Worm (Caenorhabditis elegans) whole organism, mixed stage, embryonic: ENCODE results near the gene btf-1.

Experiments
- blmp-1 ChIP-seq: fragments of 150-350 bp; optimal IDR thresholded peaks from 2 replicates; lab custom pipeline; 2014; ENCODE audit warnings: missing biosample characterization, missing genetic modification characterization
- ces-1 ChIP-seq: fragments of 150-350 bp; optimal IDR thresholded peaks from 2 replicates; lab custom pipeline; 2014; ENCODE audit warnings: missing biosample characterization, missing genetic modification reagents, missing genetic modification characterization
- elt-1 ChIP-seq: sonication (generic microtip); optimal IDR thresholded peaks from 2 replicates; lab custom pipeline; 2017; ENCODE audit warnings: missing genetic modification characterization, mild to moderate bottlenecking, missing compliant biosample characterization, antibody characterized with exemption, moderate library complexity, borderline replicate concordance; ENCODE audit not compliant: insufficient read depth
- hlh-1 ChIP-seq: fragments of 150-350 bp; optimal IDR thresholded peaks from 2 replicates; lab custom pipeline; 2014; ENCODE audit warnings: missing biosample characterization, missing genetic modification reagents, missing genetic modification characterization
- lin-13 ChIP-seq: fragments of 150-350 bp; optimal IDR thresholded peaks from 2 replicates; lab custom pipeline; 2014; ENCODE audit warnings: missing biosample characterization, missing genetic modification characterization
- lin-32 ChIP-seq: fragments of 200-800 bp; sonication (Bioruptor generic); optimal IDR thresholded peaks from 2 replicates; lab custom pipeline; 2018; ENCODE audit warnings: mild to moderate bottlenecking, missing genetic modification characterization, missing compliant biosample characterization
- mep-1 ChIP-seq: fragments of 150-350 bp; optimal IDR thresholded peaks from 2 replicates; lab custom pipeline; 2017; ENCODE audit warnings: missing biosample characterization, missing genetic modification reagents, missing genetic modification characterization, inconsistent platforms
- nhr-12 ChIP-seq: fragments of 150-350 bp; optimal IDR thresholded peaks from 2 replicates; lab custom pipeline; 2014; ENCODE audit warnings: missing biosample characterization, missing genetic modification characterization
- nhr-237 ChIP-seq: fragments of 150-350 bp; optimal IDR thresholded peaks from 2 replicates; lab custom pipeline; 2014; ENCODE audit warnings: missing biosample characterization, missing genetic modification characterization

DNA sequence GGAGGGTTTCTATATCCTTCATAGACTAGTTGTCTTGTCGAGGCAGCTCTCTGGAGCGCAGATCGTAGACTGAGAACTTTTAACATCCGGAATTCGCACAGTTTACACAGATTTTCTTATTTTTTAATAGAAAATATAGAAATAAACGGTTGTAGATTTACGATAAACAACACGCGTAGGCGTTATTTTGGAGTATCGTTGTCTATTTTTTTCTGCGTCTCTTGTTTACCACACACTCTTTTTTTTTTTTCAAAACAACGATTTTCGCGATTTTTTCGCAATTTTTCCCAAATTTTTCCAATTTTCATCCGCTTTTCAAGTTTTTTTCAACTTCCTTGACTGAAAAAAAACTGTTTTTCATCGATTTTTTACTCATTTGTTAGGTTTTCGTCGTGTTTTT is 12.8 kb upstream of the btf-1 start, which contains the start of gene mecr-1:
- TF ChIP-seq lin-32 (GFP tag; lab: Kevin White, UChicago) (no peak), mep-1 (tag; lab: Kevin White, UChicago) (no peak), nhr-237 (tag; lab: Kevin White, UChicago) (no peak), ces-1 (peak; percentile 37), elt-1 (no peak), lin-13 (tag; lab: Kevin White, UChicago) (no peak), hlh-1 (tag; lab: Kevin White, UChicago) (no peak), blmp-1 (tag; lab: Kevin White, UChicago) (no peak), nhr-12 (no peak)
